Worm (Caenorhabditis elegans): ENCODE data around the gene rad-54.B.

DNA sequence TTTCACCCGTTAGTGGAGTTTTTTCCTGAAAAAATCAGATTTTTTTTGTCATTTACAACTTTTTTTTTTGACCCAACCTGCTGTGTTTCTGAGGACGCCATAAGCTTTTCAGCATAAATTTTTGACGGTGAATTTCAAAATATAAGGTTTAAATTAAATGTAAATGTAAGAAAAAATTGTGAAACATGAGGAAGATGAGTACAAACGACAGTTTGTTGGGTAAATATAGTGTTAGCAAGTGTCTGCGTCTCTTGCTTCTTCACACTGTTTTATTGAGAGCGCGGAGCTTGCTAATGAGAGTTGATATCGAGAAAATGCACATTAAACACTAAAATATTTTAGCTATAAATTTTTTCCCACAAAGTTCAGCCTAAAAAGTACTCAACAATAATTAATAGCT is 20.5 kb downstream of the rad-54.B start, which contains the start of gene rom-3:
- TF ChIP-seq ceh-34 (tag; optimal IDR thresholded peaks at IDR 0.05) (no peak), ama-1 (optimal IDR thresholded peaks at IDR 0.05) (no peak), madf-2 (tag; optimal IDR thresholded peaks at IDR 0.05) (no peak), nhr-11 (tag; optimal IDR thresholded peaks at IDR 0.05) (no peak), ceh-6 (GFP tag; optimal IDR thresholded peaks at IDR 0.05) (no peak), dmd-4 (tag; optimal IDR thresholded peaks at IDR 0.05; ENCODE audit: borderline replicate concordance) (no peak), unc-55 (GFP tag; optimal IDR thresholded peaks at IDR 0.05) (no peak), pha-4 (tag; optimal IDR thresholded peaks at IDR 0.05) (no peak), ceh-24 (tag; optimal IDR thresholded peaks at IDR 0.05) (no peak)

Measured in whole organism, late embryonic.